Fruit fly (Drosophila melanogaster) whole organism, embryonic: ENCODE measurements around the gene Cdc7.

Source experiments
- Atf-2 ChIP-seq: fragments of 200-800 bp; sonication (Bioruptor generic); optimal IDR thresholded peaks from 2 replicates; lab custom pipeline; 2016; ENCODE audit warnings: missing biosample characterization, missing genetic modification characterization
- B-H2 ChIP-seq: fragments of 200-800 bp; sonication (Bioruptor generic); optimal IDR thresholded peaks from 2 replicates; lab custom pipeline; 2018; ENCODE audit warnings: missing biosample characterization, mild to moderate bottlenecking, missing genetic modification characterization
- CG10209 ChIP-seq: fragments of 200-800 bp; sonication (Bioruptor generic); optimal IDR thresholded peaks from 3 replicates; lab custom pipeline; 2017; ENCODE audit warnings: missing biosample characterization, mild to moderate bottlenecking, missing genetic modification characterization, missing genetic modification reagents
- CG10366 ChIP-seq: fragments of 200-800 bp; sonication (Bioruptor generic); IDR thresholded peaks from 2 replicates; pipeline ENCODE4 v1.3.6; 2022; ENCODE audit warnings: missing biosample characterization, missing genetic modification characterization
- CG11504 ChIP-seq: fragments of 200-800 bp; sonication (Bioruptor generic); optimal IDR thresholded peaks from 3 replicates; lab custom pipeline; 2019; ENCODE audit warnings: missing biosample characterization, mild to moderate bottlenecking, missing genetic modification characterization, moderate library complexity
- CG12769 ChIP-seq: fragments of 200-800 bp; sonication (Bioruptor generic); optimal IDR thresholded peaks from 2 replicates; lab custom pipeline; 2019; ENCODE audit warnings: missing biosample characterization, mild to moderate bottlenecking, missing genetic modification characterization, moderate library complexity
- CG13296 ChIP-seq: fragments of 200-800 bp; sonication (Bioruptor generic); optimal IDR thresholded peaks from 3 replicates; lab custom pipeline; 2018; ENCODE audit warnings: missing biosample characterization, mild to moderate bottlenecking, missing genetic modification characterization
- CG15011 ChIP-seq: fragments of 200-800 bp; sonication (Bioruptor generic); optimal IDR thresholded peaks from 3 replicates; lab custom pipeline; 2018; ENCODE audit warnings: missing biosample characterization, mild to moderate bottlenecking, missing genetic modification characterization
- CG1529 ChIP-seq: fragments of 200-800 bp; sonication (Bioruptor generic); optimal IDR thresholded peaks from 3 replicates; lab custom pipeline; 2018; ENCODE audit warnings: missing biosample characterization, missing genetic modification characterization
- CG1832 ChIP-seq: fragments of 200-800 bp; sonication (Bioruptor generic); optimal IDR thresholded peaks from 2 replicates; lab custom pipeline; 2017; ENCODE audit warnings: missing biosample characterization, mild to moderate bottlenecking, missing genetic modification characterization, inconsistent platforms
- CG18619 ChIP-seq: fragments of 200-800 bp; sonication (Bioruptor generic); optimal IDR thresholded peaks from 3 replicates; lab custom pipeline; 2017; ENCODE audit warnings: missing biosample characterization, mild to moderate bottlenecking, missing genetic modification characterization
- CG2116 ChIP-seq: fragments of 200-800 bp; sonication (Bioruptor generic); optimal IDR thresholded peaks from 3 replicates; lab custom pipeline; 2018; ENCODE audit warnings: missing biosample characterization, mild to moderate bottlenecking, missing genetic modification characterization
- CG2202 ChIP-seq: fragments of 200-800 bp; sonication (Bioruptor generic); optimal IDR thresholded peaks from 2 replicates; lab custom pipeline; 2018; ENCODE audit warnings: missing biosample characterization, mild to moderate bottlenecking, missing genetic modification characterization
- CG2712 ChIP-seq: fragments of 200-800 bp; optimal IDR thresholded peaks from 3 replicates; lab custom pipeline; 2019; ENCODE audit warnings: missing biosample characterization, mild to moderate bottlenecking, missing genetic modification characterization, moderate library complexity
- CG30020 ChIP-seq: fragments of 200-800 bp; optimal IDR thresholded peaks from 2 replicates; lab custom pipeline; 2019; ENCODE audit warnings: missing biosample characterization, mild to moderate bottlenecking, missing genetic modification characterization, moderate library complexity
- CG32767 ChIP-seq: fragments of 200-800 bp; sonication (Bioruptor generic); IDR thresholded peaks from 2 replicates; pipeline ENCODE4 v1.3.6; 2022; ENCODE audit warnings: missing biosample characterization, missing genetic modification characterization
- CG33557 ChIP-seq: fragments of 200-800 bp; sonication (Bioruptor generic); optimal IDR thresholded peaks from 2 replicates; lab custom pipeline; 2019; ENCODE audit warnings: missing biosample characterization, mild to moderate bottlenecking, missing genetic modification characterization, moderate library complexity
- CG3726 ChIP-seq: fragments of 200-800 bp; sonication (Bioruptor generic); IDR thresholded peaks from 3 replicates; pipeline ENCODE4, ENCODE4 v1.3.6; 2022; ENCODE audit warnings: missing biosample characterization, missing genetic modification characterization
- CG4424 ChIP-seq: fragments of 200-800 bp; sonication (Bioruptor generic); optimal IDR thresholded peaks from 3 replicates; lab custom pipeline; 2016; ENCODE audit warnings: missing biosample characterization, missing genetic modification characterization
- CG7928 ChIP-seq: fragments of 200-800 bp; sonication (Bioruptor generic); optimal IDR thresholded peaks from 2 replicates; lab custom pipeline; 2017; ENCODE audit warnings: missing biosample characterization, mild to moderate bottlenecking, missing genetic modification characterization
- CG8388 ChIP-seq: fragments of 200-800 bp; sonication (Bioruptor generic); optimal IDR thresholded peaks from 2 replicates; lab custom pipeline; 2019; ENCODE audit warnings: missing biosample characterization, mild to moderate bottlenecking, missing genetic modification characterization, moderate library complexity
- CG9437 ChIP-seq: fragments of 200-800 bp; sonication (Bioruptor generic); optimal IDR thresholded peaks from 2 replicates; lab custom pipeline; 2018; ENCODE audit warnings: missing biosample characterization, mild to moderate bottlenecking, missing genetic modification characterization
- CG9932 ChIP-seq: fragments of 200-800 bp; sonication (Bioruptor generic); IDR thresholded peaks from 2 replicates; pipeline ENCODE4 v1.3.6; 2022; ENCODE audit warnings: missing biosample characterization, missing genetic modification characterization
- Dek ChIP-seq: fragments of 200-800 bp; sonication (Bioruptor generic); optimal IDR thresholded peaks from 3 replicates; lab custom pipeline; 2019; ENCODE audit warnings: missing biosample characterization, mild to moderate bottlenecking, missing genetic modification characterization, moderate library complexity
- Dfd ChIP-seq, 2 experiments: fragments of >200 bp; optimal IDR thresholded peaks; 2 replicates each; lab custom pipeline; 2017; ENCODE audit warnings: missing biosample characterization in 2 of 2, missing genetic modification characterization in 2 of 2
- Doc3 ChIP-seq: fragments of 200-800 bp; sonication (Bioruptor generic); IDR thresholded peaks from 3 replicates; pipeline ENCODE4 v1.3.6; 2022; ENCODE audit warnings: missing biosample characterization, missing genetic modification characterization; ENCODE audit not compliant: partially characterized antibody
- Dref ChIP-seq: fragments of 200-800 bp; sonication (Bioruptor generic); IDR thresholded peaks from 2 replicates; pipeline ENCODE4 v1.3.6; 2022; ENCODE audit warnings: missing biosample characterization, missing genetic modification characterization
- HLH3B ChIP-seq: fragments of 200-800 bp; sonication (Bioruptor generic); IDR thresholded peaks from 2 replicates; pipeline ENCODE4 v1.3.6; 2022; ENCODE audit warnings: missing biosample characterization, missing genetic modification characterization
- Hr78 ChIP-seq, 2 experiments: fragments of 200-800 bp in 1 of 2; fragments of >200 bp in 1 of 2; sonication (Bioruptor generic) in 1 of 2; optimal IDR thresholded peaks; 2 replicates each; lab custom pipeline; 2017 to 2019; ENCODE audit warnings: missing biosample characterization in 2 of 2, missing genetic modification characterization in 2 of 2, mild to moderate bottlenecking in 1 of 2, moderate library complexity in 1 of 2
- MESR4 ChIP-seq: fragments of 200-800 bp; sonication (Bioruptor generic); optimal IDR thresholded peaks from 2 replicates; lab custom pipeline; 2018; ENCODE audit warnings: missing biosample characterization, mild to moderate bottlenecking, missing genetic modification characterization, moderate library complexity
- ac ChIP-seq: fragments of 200-800 bp; sonication (Bioruptor generic); optimal IDR thresholded peaks from 3 replicates; lab custom pipeline; 2017; ENCODE audit warnings: missing biosample characterization, mild to moderate bottlenecking, missing genetic modification characterization
- amos ChIP-seq: fragments of 200-800 bp; sonication (Bioruptor generic); IDR thresholded peaks from 2 replicates; pipeline ENCODE4 v1.3.6; 2022; ENCODE audit warnings: missing biosample characterization, missing genetic modification characterization; ENCODE audit not compliant: partially characterized antibody
- ara ChIP-seq: fragments of 200-800 bp; sonication (Bioruptor generic); IDR thresholded peaks from 2 replicates; pipeline ENCODE4 v1.3.6; 2022; ENCODE audit warnings: missing biosample characterization, missing genetic modification characterization
- bcd ChIP-seq: fragments of 200-800 bp; sonication (Bioruptor generic); optimal IDR thresholded peaks from 2 replicates; lab custom pipeline; 2017; ENCODE audit warnings: missing biosample characterization, mild to moderate bottlenecking, missing genetic modification characterization
- btn ChIP-seq: fragments of 200-800 bp; sonication (Bioruptor generic); optimal IDR thresholded peaks from 2 replicates; lab custom pipeline; 2016; ENCODE audit warnings: missing biosample characterization, missing genetic modification characterization
- cato ChIP-seq: fragments of 200-800 bp; sonication (Bioruptor generic); optimal IDR thresholded peaks from 2 replicates; lab custom pipeline; 2016; ENCODE audit warnings: missing biosample characterization, missing genetic modification characterization, borderline replicate concordance
- cg ChIP-seq: fragments of 200-800 bp; sonication (Bioruptor generic); optimal IDR thresholded peaks from 3 replicates; lab custom pipeline; 2019; ENCODE audit warnings: missing biosample characterization, mild to moderate bottlenecking, missing genetic modification characterization, moderate library complexity
- dati ChIP-seq: fragments of 200-800 bp; sonication (Bioruptor generic); IDR thresholded peaks from 2 replicates; pipeline ENCODE4 v1.3.6; 2022; ENCODE audit warnings: missing biosample characterization, missing genetic modification characterization
- dpn ChIP-seq, 2 experiments: fragments of 200-800 bp; sonication (Bioruptor generic); optimal IDR thresholded peaks; 3 replicates each; lab custom pipeline; 2016; ENCODE audit warnings: missing biosample characterization in 2 of 2, missing genetic modification characterization in 2 of 2
- ftz-f1 ChIP-seq: fragments of 200-800 bp; sonication (Bioruptor generic); optimal IDR thresholded peaks from 2 replicates; lab custom pipeline; 2016; ENCODE audit warnings: missing biosample characterization, missing genetic modification characterization
- gcm ChIP-seq: fragments of 200-800 bp; sonication (Bioruptor generic); optimal IDR thresholded peaks from 2 replicates; lab custom pipeline; 2019; ENCODE audit warnings: missing biosample characterization, mild to moderate bottlenecking, missing genetic modification characterization, moderate library complexity
- gt ChIP-seq: fragments of 200-800 bp; sonication (Bioruptor generic); IDR thresholded peaks from 2 replicates; pipeline ENCODE4 v1.3.6; 2022; ENCODE audit warnings: missing biosample characterization, missing genetic modification characterization
- hb ChIP-seq: fragments of 200-800 bp; sonication (Bioruptor generic); IDR thresholded peaks from 3 replicates; pipeline ENCODE4 v1.3.6; 2022; ENCODE audit warnings: missing biosample characterization, missing genetic modification characterization; ENCODE audit not compliant: partially characterized antibody
- kni ChIP-seq: fragments of 200-800 bp; sonication (Bioruptor generic); optimal IDR thresholded peaks from 3 replicates; lab custom pipeline; 2017; ENCODE audit warnings: mild to moderate bottlenecking, missing biosample characterization, missing genetic modification reagents, missing genetic modification characterization
- nmo ChIP-seq: fragments of 200-800 bp; sonication (Bioruptor generic); optimal IDR thresholded peaks from 2 replicates; lab custom pipeline; 2018; ENCODE audit warnings: missing biosample characterization, mild to moderate bottlenecking, missing genetic modification characterization, moderate library complexity
- odd ChIP-seq: fragments of 200-800 bp; sonication (Bioruptor generic); optimal IDR thresholded peaks from 2 replicates; lab custom pipeline; 2017; ENCODE audit warnings: missing biosample characterization, mild to moderate bottlenecking, missing genetic modification characterization
- org-1 ChIP-seq: fragments of 200-800 bp; sonication (Bioruptor generic); optimal IDR thresholded peaks from 2 replicates; lab custom pipeline; 2017; ENCODE audit warnings: missing biosample characterization, missing genetic modification characterization
- p53 ChIP-seq: fragments of 200-800 bp; sonication (Bioruptor generic); optimal IDR thresholded peaks from 2 replicates; lab custom pipeline; 2016; ENCODE audit warnings: missing biosample characterization, missing genetic modification characterization
- psq ChIP-seq: fragments of 200-800 bp; sonication (Bioruptor generic); optimal IDR thresholded peaks from 2 replicates; lab custom pipeline; 2017; ENCODE audit warnings: missing biosample characterization, missing genetic modification characterization
- rib ChIP-seq: fragments of 200-800 bp; sonication (Bioruptor generic); IDR thresholded peaks from 2 replicates; pipeline ENCODE4 v1.3.6; 2022; ENCODE audit warnings: missing biosample characterization, missing genetic modification characterization
- scrt ChIP-seq: fragments of 200-800 bp; sonication (Bioruptor generic); optimal IDR thresholded peaks from 2 replicates; lab custom pipeline; 2018; ENCODE audit warnings: missing biosample characterization, mild to moderate bottlenecking, missing genetic modification characterization, moderate library complexity
- slp2 ChIP-seq: fragments of 200-800 bp; sonication (Bioruptor generic); optimal IDR thresholded peaks from 2 replicates; lab custom pipeline; 2016; ENCODE audit warnings: missing biosample characterization, missing genetic modification characterization
- tap ChIP-seq: fragments of 200-800 bp; optimal IDR thresholded peaks from 3 replicates; lab custom pipeline; 2019; ENCODE audit warnings: missing biosample characterization, mild to moderate bottlenecking, missing genetic modification characterization, moderate library complexity
- yki ChIP-seq: fragments of >200 bp; optimal IDR thresholded peaks from 3 replicates; lab custom pipeline; 2018
- zf30C ChIP-seq: fragments of 200-800 bp; sonication (Bioruptor generic); optimal IDR thresholded peaks from 3 replicates; lab custom pipeline; 2018; ENCODE audit warnings: missing biosample characterization, mild to moderate bottlenecking, missing genetic modification characterization

Gene Cdc7

dm6 chrX:6615476-6615875 is 38.9 kb upstream of the Cdc7 start (continued):
- no peak for TF ChIP-seq kni (GFP tag; lab: Kevin White, UChicago)
- peak; percentile 54; the same call in 1 of the 2 replicates for TF ChIP-seq CG32767 (GFP tag; lab: Robert Waterston, UW)
- TF ChIP-seq gcm (GFP tag; lab: Kevin White, UChicago): no peak
- no peak for TF ChIP-seq Atf-2 (GFP tag; lab: Kevin White, UChicago)
- no peak for TF ChIP-seq CG3726
- no peak for TF ChIP-seq CG2116
- peak; percentile 25 for TF ChIP-seq CG1529
- no peak for TF ChIP-seq yki (lab: Kevin White, UChicago)
- TF ChIP-seq B-H2 (GFP tag; lab: Kevin White, UChicago): no peak
- peak; percentile 66 for TF ChIP-seq CG10366
- peak; percentile 76 for TF ChIP-seq CG11504 (tag; lab: Kevin White, UChicago)
- no peak for TF ChIP-seq CG7928 (GFP tag; lab: Kevin White, UChicago)
- no peak for TF ChIP-seq cg
- TF ChIP-seq nmo: peak; percentile 45
- peak; percentile 76 for TF ChIP-seq ara (GFP tag; lab: Robert Waterston, UW)
- no peak for TF ChIP-seq odd (GFP tag; lab: Kevin White, UChicago)
- TF ChIP-seq CG12769 (tag; lab: Kevin White, UChicago): peak; percentile 24
- no peak for TF ChIP-seq CG15011 (GFP tag; lab: Kevin White, UChicago)
- no peak for TF ChIP-seq rib (GFP tag; lab: Robert Waterston, UW)
- TF ChIP-seq org-1: no peak
- TF ChIP-seq scrt (GFP tag; lab: Kevin White, UChicago): no peak
- peak; percentile 17 to 27 for TF ChIP-seq dpn (GFP tag; optimal IDR thresholded peaks at IDR 0.05; lab: Kevin White, UChicago)
- TF ChIP-seq btn (GFP tag; lab: Kevin White, UChicago): no peak
- TF ChIP-seq slp2: peak; percentile 39
- peak; percentile 60 for TF ChIP-seq tap
- TF ChIP-seq CG18619: no peak
- TF ChIP-seq amos: no peak
- no peak for TF ChIP-seq Dref
- no peak for TF ChIP-seq psq
- no peak for TF ChIP-seq cato (GFP tag; lab: Kevin White, UChicago)
- no peak for TF ChIP-seq Dfd (GFP tag; optimal IDR thresholded peaks at IDR 0.05; lab: Kevin White, UChicago)
- 0 out of 2 replicates have a peak, but pooled peaks have one; percentile 30 for TF ChIP-seq gt (GFP tag; lab: Robert Waterston, UW)
- TF ChIP-seq MESR4: no peak
- no peak for TF ChIP-seq CG9437 (GFP tag; lab: Kevin White, UChicago)
- no peak for TF ChIP-seq CG1832
- TF ChIP-seq Doc3 (GFP tag; lab: Robert Waterston, UW): no peak
- peak; percentile 7 for TF ChIP-seq CG10209 (GFP tag; lab: Kevin White, UChicago)
- TF ChIP-seq bcd: peak; percentile 36
- no peak for TF ChIP-seq zf30C (GFP tag; lab: Kevin White, UChicago)
- TF ChIP-seq CG33557 (GFP tag; lab: Kevin White, UChicago): no peak
- TF ChIP-seq HLH3B (GFP tag; lab: Robert Waterston, UW): peak; percentile 78
- TF ChIP-seq CG9932 (GFP tag; lab: Robert Waterston, UW): no peak
- TF ChIP-seq Dek (tag; lab: Kevin White, UChicago): no peak

dm6 chrX:6616771-6617170 is 37.6 kb upstream of the Cdc7 start:
- TF ChIP-seq p53 (GFP tag; lab: Kevin White, UChicago) (no peak), CG8388 (GFP tag; lab: Kevin White, UChicago) (no peak), CG30020 (tag; lab: Kevin White, UChicago) (no peak), hb (GFP tag; lab: Robert Waterston, UW) (no peak), ac (no peak), CG2712 (tag; lab: Kevin White, UChicago) (no peak), CG13296 (GFP tag; lab: Kevin White, UChicago) (no peak), CG2202 (tag; lab: Kevin White, UChicago) (no peak), dati (GFP tag; lab: Robert Waterston, UW) (no peak), ftz-f1 (GFP tag; lab: Kevin White, UChicago) (no peak), Hr78 (GFP tag; optimal IDR thresholded peaks at IDR 0.05; lab: Kevin White, UChicago) (peak in 1 of 2 experiments; percentile 70), CG4424 (no peak)
